Worm (Caenorhabditis elegans) whole organism, L3 larva: ENCODE data around the gene atg-10.

Source experiments
- aly-2 ChIP-seq: fragments of 150-350 bp; optimal IDR thresholded peaks from 2 replicates; lab custom pipeline; 2014; ENCODE audit warnings: missing biosample characterization, missing genetic modification characterization
- ama-1 ChIP-seq: fragments of 150-350 bp; optimal IDR thresholded peaks from 2 replicates; lab custom pipeline; 2018
- egl-27 ChIP-seq: sonication (generic microtip); optimal IDR thresholded peaks from 4 replicates; lab custom pipeline; 2017; ENCODE audit warnings: missing biosample characterization, missing genetic modification reagents, missing genetic modification characterization
- nhr-11 ChIP-seq: fragments of 150-350 bp; optimal IDR thresholded peaks from 2 replicates; lab custom pipeline; 2014; ENCODE audit warnings: missing biosample characterization, missing genetic modification characterization
- unc-62 ChIP-seq: fragments of 150-350 bp; sonication (generic microtip); optimal IDR thresholded peaks from 4 replicates; lab custom pipeline; 2014; ENCODE audit warnings: missing biosample characterization, missing genetic modification reagents, missing genetic modification characterization
- ztf-11 ChIP-seq: fragments of 150-350 bp; optimal IDR thresholded peaks from 2 replicates; lab custom pipeline; 2014; ENCODE audit warnings: missing biosample characterization, missing genetic modification characterization

DNA sequence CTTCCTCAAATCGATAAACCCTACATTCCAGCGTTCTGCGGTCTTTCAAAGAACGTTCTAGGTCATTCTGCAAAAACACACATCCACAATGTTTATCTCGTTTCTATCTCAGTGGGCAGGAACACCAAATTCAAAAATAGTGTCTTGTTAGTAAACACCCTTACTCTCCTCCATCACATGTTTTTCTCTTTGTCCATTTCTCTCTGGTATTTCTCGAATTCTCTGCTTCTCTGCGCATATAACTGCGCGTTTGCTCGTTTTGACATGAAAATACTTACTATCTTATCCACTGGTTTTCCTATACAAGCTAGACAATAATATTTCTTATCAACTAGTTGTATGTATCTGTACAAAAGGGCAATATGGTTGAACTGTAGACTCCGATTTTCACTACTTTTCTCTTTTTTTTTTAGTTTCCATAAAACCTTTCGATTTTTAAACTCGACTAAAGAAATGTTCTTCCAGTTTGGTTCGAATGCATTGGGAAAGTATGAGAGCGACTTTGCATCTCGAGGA lies 8.2 kb upstream of the atg-10 start, which contains the start of gene pyr-1:
- TF ChIP-seq aly-2 (tag; lab: Kevin White, UChicago) (no peak), nhr-11 (tag; lab: Kevin White, UChicago) (no peak), ama-1 (lab: Kevin White, UChicago) (no peak), egl-27 (tag; lab: Kevin White, UChicago) (no peak), ztf-11 (tag; lab: Kevin White, UChicago) (no peak), unc-62 (GFP tag; lab: Kevin White, UChicago) (no peak)
